Worm (Caenorhabditis elegans) whole organism, mixed stage, embryonic: Measurements from ENCODE around the gene lelo-4.
"Not testable (repeated sequence)": the region's sequence is repeated elsewhere in the genome, so short reads cannot be mapped to it uniquely, and the experiment has no call there.

ENCODE experiments used
- M03D4.4 ChIP-seq: sonication (generic microtip); optimal IDR thresholded peaks from 2 replicates; lab custom pipeline; 2017; ENCODE audit warnings: mild to moderate bottlenecking, missing genetic modification characterization, missing compliant biosample characterization
- bed-3 ChIP-seq: fragments of 200-800 bp; sonication (Bioruptor generic); optimal IDR thresholded peaks from 3 replicates; lab custom pipeline; 2018; ENCODE audit warnings: mild to moderate bottlenecking, missing genetic modification characterization, moderate library complexity, missing compliant biosample characterization
- blmp-1 ChIP-seq: fragments of 150-350 bp; optimal IDR thresholded peaks from 2 replicates; lab custom pipeline; 2014; ENCODE audit warnings: missing biosample characterization, missing genetic modification characterization
- ceh-39 ChIP-seq: fragments of 150-350 bp; optimal IDR thresholded peaks from 2 replicates; lab custom pipeline; 2014; ENCODE audit warnings: missing biosample characterization, missing genetic modification characterization
- ceh-43 ChIP-seq: fragments of 200-800 bp; sonication (Bioruptor generic); optimal IDR thresholded peaks from 2 replicates; lab custom pipeline; 2018; ENCODE audit warnings: mild to moderate bottlenecking, missing genetic modification characterization, moderate library complexity, missing compliant biosample characterization
- ceh-83 ChIP-seq: fragments of 200-800 bp; sonication (Bioruptor generic); optimal IDR thresholded peaks from 2 replicates; lab custom pipeline; 2018; ENCODE audit warnings: mild to moderate bottlenecking, missing genetic modification characterization, missing compliant biosample characterization
- ces-1 ChIP-seq: fragments of 150-350 bp; optimal IDR thresholded peaks from 2 replicates; lab custom pipeline; 2014; ENCODE audit warnings: missing biosample characterization, missing genetic modification reagents, missing genetic modification characterization
- cnd-1 ChIP-seq: fragments of 200-800 bp; sonication (Bioruptor generic); optimal IDR thresholded peaks from 2 replicates; lab custom pipeline; 2018; ENCODE audit warnings: mild to moderate bottlenecking, missing genetic modification characterization, missing compliant biosample characterization
- drap-1 ChIP-seq: fragments of 200-800 bp; sonication (Bioruptor generic); optimal IDR thresholded peaks from 3 replicates; lab custom pipeline; 2018; ENCODE audit warnings: mild to moderate bottlenecking, missing genetic modification characterization, missing compliant biosample characterization
- elt-1 ChIP-seq: sonication (generic microtip); optimal IDR thresholded peaks from 2 replicates; lab custom pipeline; 2017; ENCODE audit warnings: missing genetic modification characterization, mild to moderate bottlenecking, missing compliant biosample characterization, antibody characterized with exemption, moderate library complexity, borderline replicate concordance; ENCODE audit not compliant: insufficient read depth
- elt-3 ChIP-seq: fragments of 150-350 bp; optimal IDR thresholded peaks from 2 replicates; lab custom pipeline; 2014; ENCODE audit warnings: missing biosample characterization, missing genetic modification characterization
- flh-1 ChIP-seq: fragments of 200-800 bp; sonication (Bioruptor generic); optimal IDR thresholded peaks from 2 replicates; lab custom pipeline; 2018; ENCODE audit warnings: mild to moderate bottlenecking, missing genetic modification characterization, moderate library complexity, missing compliant biosample characterization
- ham-2 ChIP-seq: fragments of 200-800 bp; sonication (Bioruptor generic); optimal IDR thresholded peaks from 2 replicates; lab custom pipeline; 2018; ENCODE audit warnings: mild to moderate bottlenecking, missing genetic modification characterization, missing compliant biosample characterization
- hlh-1 ChIP-seq: fragments of 150-350 bp; optimal IDR thresholded peaks from 2 replicates; lab custom pipeline; 2014; ENCODE audit warnings: missing biosample characterization, missing genetic modification reagents, missing genetic modification characterization
- lin-13 ChIP-seq: fragments of 150-350 bp; optimal IDR thresholded peaks from 2 replicates; lab custom pipeline; 2014; ENCODE audit warnings: missing biosample characterization, missing genetic modification characterization
- lin-32 ChIP-seq: fragments of 200-800 bp; sonication (Bioruptor generic); optimal IDR thresholded peaks from 2 replicates; lab custom pipeline; 2018; ENCODE audit warnings: mild to moderate bottlenecking, missing genetic modification characterization, missing compliant biosample characterization
- lsy-2 ChIP-seq: fragments of 150-350 bp; optimal IDR thresholded peaks from 2 replicates; lab custom pipeline; 2014; ENCODE audit warnings: missing biosample characterization, missing genetic modification characterization
- mab-5 ChIP-seq: fragments of 150-350 bp; optimal IDR thresholded peaks from 2 replicates; lab custom pipeline; 2014; ENCODE audit warnings: missing biosample characterization, missing genetic modification characterization
- mep-1 ChIP-seq: fragments of 150-350 bp; optimal IDR thresholded peaks from 2 replicates; lab custom pipeline; 2017; ENCODE audit warnings: missing biosample characterization, missing genetic modification reagents, missing genetic modification characterization, inconsistent platforms
- mls-2 ChIP-seq: sonication (generic microtip); optimal IDR thresholded peaks from 2 replicates; lab custom pipeline; 2016; ENCODE audit warnings: mild to moderate bottlenecking, missing genetic modification characterization, moderate library complexity, missing compliant biosample characterization
- nhr-12 ChIP-seq: fragments of 150-350 bp; optimal IDR thresholded peaks from 2 replicates; lab custom pipeline; 2014; ENCODE audit warnings: missing biosample characterization, missing genetic modification characterization
- nhr-237 ChIP-seq: fragments of 150-350 bp; optimal IDR thresholded peaks from 2 replicates; lab custom pipeline; 2014; ENCODE audit warnings: missing biosample characterization, missing genetic modification characterization
- nhr-28 ChIP-seq: fragments of 150-350 bp; optimal IDR thresholded peaks from 2 replicates; lab custom pipeline; 2014; ENCODE audit warnings: missing biosample characterization, missing genetic modification characterization
- nhr-76 ChIP-seq: sonication (generic microtip); optimal IDR thresholded peaks from 2 replicates; lab custom pipeline; 2017; ENCODE audit warnings: missing biosample characterization, missing genetic modification characterization
- pha-4 ChIP-seq: fragments of 150-350 bp; optimal IDR thresholded peaks from 2 replicates; lab custom pipeline; 2018; ENCODE audit warnings: missing biosample characterization, missing genetic modification reagents, missing genetic modification characterization
- sem-2 ChIP-seq: fragments of 200-800 bp; sonication (Bioruptor generic); optimal IDR thresholded peaks from 2 replicates; lab custom pipeline; 2018; ENCODE audit warnings: mild to moderate bottlenecking, missing genetic modification characterization, missing compliant biosample characterization
- sptf-1 ChIP-seq: sonication (generic microtip); optimal IDR thresholded peaks from 2 replicates; lab custom pipeline; 2017; ENCODE audit warnings: mild to moderate bottlenecking, missing genetic modification characterization, moderate library complexity, missing compliant biosample characterization
- tbx-8 ChIP-seq: fragments of 200-800 bp; sonication (Bioruptor generic); optimal IDR thresholded peaks from 2 replicates; lab custom pipeline; 2018; ENCODE audit warnings: mild to moderate bottlenecking, missing genetic modification characterization, moderate library complexity, missing compliant biosample characterization
- unc-120 ChIP-seq: sonication (generic microtip); optimal IDR thresholded peaks from 2 replicates; lab custom pipeline; 2017; ENCODE audit warnings: missing genetic modification characterization, missing compliant biosample characterization; ENCODE audit not compliant: poor library complexity, severe bottlenecking
- unc-39 ChIP-seq: fragments of 150-350 bp; optimal IDR thresholded peaks from 2 replicates; lab custom pipeline; 2014; ENCODE audit warnings: missing biosample characterization, missing genetic modification characterization
- unc-62 ChIP-seq: fragments of 150-350 bp; optimal IDR thresholded peaks from 2 replicates; lab custom pipeline; 2014; ENCODE audit warnings: missing biosample characterization, missing genetic modification reagents, missing genetic modification characterization
- zip-8 ChIP-seq: fragments of 150-350 bp; optimal IDR thresholded peaks from 2 replicates; lab custom pipeline; 2014; ENCODE audit warnings: missing biosample characterization, missing genetic modification characterization
- ztf-11 ChIP-seq: fragments of 150-350 bp; optimal IDR thresholded peaks from 2 replicates; lab custom pipeline; 2014; ENCODE audit warnings: missing biosample characterization, missing genetic modification characterization

The lelo-4 gene

ce11 chrII:5749733-5750238 is 35.1 kb downstream of the lelo-4 start, which contains the start of gene ifb-2:
Gene ifb-2, plus strand, starts transcription at chrII:5750188.
- TF ChIP-seq bed-3 (no peak), ceh-39 (tag; lab: Kevin White, UChicago) (no peak), unc-62 (GFP tag; lab: Kevin White, UChicago) (no peak), ztf-11 (tag; lab: Kevin White, UChicago) (no peak), drap-1 (no peak), M03D4.4 (no peak), hlh-1 (tag; lab: Kevin White, UChicago) (no peak), pha-4 (tag; lab: Kevin White, UChicago) (no peak), sptf-1 (tag; lab: Kevin White, UChicago) (no peak), elt-3 (no peak), unc-120 (tag; lab: Kevin White, UChicago) (no peak), cnd-1 (tag; lab: Kevin White, UChicago) (no peak), mep-1 (tag; lab: Kevin White, UChicago) (no peak), lin-32 (no peak)

ce11 chrII:5751353-5751752 is 36.6 kb downstream of the lelo-4 start:
- TF ChIP-seq nhr-237 (tag; lab: Kevin White, UChicago): no peak
- no peak for TF ChIP-seq sptf-1 (tag; lab: Kevin White, UChicago)
- no peak for TF ChIP-seq elt-3
- TF ChIP-seq blmp-1 (tag; lab: Kevin White, UChicago): no peak
- TF ChIP-seq elt-1 (tag; lab: Kevin White, UChicago): no peak
- TF ChIP-seq pha-4 (tag; lab: Kevin White, UChicago): no peak
- TF ChIP-seq unc-120 (tag; lab: Kevin White, UChicago): no peak
- TF ChIP-seq unc-62 (GFP tag; lab: Kevin White, UChicago): no peak
- TF ChIP-seq ceh-83 (GFP tag; lab: Kevin White, UChicago): no peak
- TF ChIP-seq, all 35 proteins: peak for 0

DNA sequence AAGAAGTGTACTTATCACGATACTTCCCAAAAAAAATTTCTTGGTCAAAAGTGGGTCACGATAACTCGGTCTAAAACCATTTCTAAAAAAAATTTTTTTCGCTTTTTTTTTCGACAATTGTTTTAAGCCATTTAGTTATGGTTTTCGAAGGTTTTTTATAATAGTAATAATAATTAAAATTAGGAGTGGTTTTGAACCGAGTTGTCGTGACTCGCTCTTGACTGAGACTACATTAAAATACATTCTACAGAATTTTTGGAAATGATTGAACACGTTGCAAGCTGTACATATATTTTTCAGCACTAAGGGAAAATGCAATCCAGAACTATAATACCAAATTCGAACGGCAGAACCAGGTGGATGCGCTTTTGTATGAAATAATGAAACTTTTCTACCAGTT is 39.4 kb downstream of the lelo-4 start, which contains the start of gene F10C1.8:
Gene F10C1.8, plus strand, starts transcription at position 301 of the 400 bp plus-strand sequence.
- TF ChIP-seq tbx-8 (GFP tag; lab: Kevin White, UChicago): no peak
- TF ChIP-seq lin-32: no peak
- no peak for TF ChIP-seq elt-3
- no peak for TF ChIP-seq zip-8 (tag; lab: Kevin White, UChicago)
- TF ChIP-seq unc-120 (tag; lab: Kevin White, UChicago): no peak
- TF ChIP-seq lin-13 (tag; lab: Kevin White, UChicago): no peak
- no peak for TF ChIP-seq ces-1
- no peak for TF ChIP-seq nhr-12
- TF ChIP-seq nhr-237 (tag; lab: Kevin White, UChicago): no peak
- no peak for TF ChIP-seq flh-1
- TF ChIP-seq unc-39 (tag; lab: Kevin White, UChicago): no peak
- no peak for TF ChIP-seq mls-2
- TF ChIP-seq blmp-1 (tag; lab: Kevin White, UChicago): no peak
- TF ChIP-seq sem-2 (GFP tag; lab: Kevin White, UChicago): no peak
- no peak for TF ChIP-seq nhr-28 (tag; lab: Kevin White, UChicago)
- no peak for TF ChIP-seq drap-1
- TF ChIP-seq ceh-43 (GFP tag; lab: Kevin White, UChicago): no peak
- no peak for TF ChIP-seq ceh-83 (GFP tag; lab: Kevin White, UChicago)

DNA sequence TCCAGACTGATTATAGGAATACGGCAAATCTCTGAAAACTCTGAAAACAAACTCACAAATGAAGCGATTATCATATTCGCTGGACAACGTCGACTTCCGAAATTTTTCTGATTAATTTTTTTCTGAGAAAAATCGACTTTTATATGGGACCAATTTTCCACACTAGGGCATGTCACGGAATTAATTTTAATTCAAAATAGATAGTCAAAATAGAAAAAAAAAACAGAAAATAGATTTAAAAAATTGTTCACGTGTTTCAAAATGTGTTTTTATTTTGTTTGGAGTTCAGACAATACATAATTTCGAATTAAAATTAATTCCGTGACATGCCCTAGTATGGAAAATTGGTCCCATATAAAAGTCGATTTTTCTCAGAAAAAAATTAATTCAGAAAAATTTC is 42.9 kb downstream of the lelo-4 start, which contains the start of the genes F10C1.3 and F10C1.23:
Gene F10C1.3, minus strand, starts transcription at position 101 of the 400 bp plus-strand sequence.
Gene F10C1.23, plus strand, starts transcription at position 385 of the 400 bp plus-strand sequence.
- not testable (repeated sequence) for TF ChIP-seq lsy-2 (tag; lab: Kevin White, UChicago); ham-2 (GFP tag; lab: Kevin White, UChicago); mls-2

DNA sequence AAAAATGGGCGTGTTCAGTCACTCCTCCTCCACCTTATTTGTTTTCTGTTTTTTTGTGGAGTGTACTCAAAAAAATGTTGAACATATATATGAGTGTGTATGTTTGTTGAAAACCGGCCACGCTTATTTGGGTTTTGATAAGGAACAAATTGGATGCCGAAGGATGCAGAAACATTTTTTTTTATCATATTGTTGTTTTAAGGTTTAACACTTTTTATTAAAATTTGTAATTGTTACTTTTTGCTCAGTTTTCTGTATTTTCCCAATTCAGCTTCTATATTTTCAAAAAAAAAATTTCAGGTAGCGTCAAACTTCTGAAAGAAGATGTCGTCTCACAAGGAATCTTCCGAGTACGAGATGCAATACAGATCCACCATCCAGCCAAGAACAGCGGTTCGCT is 50.6 kb downstream of the lelo-4 start, which contains the start of gene ifb-1:
Gene ifb-1, plus strand, starts transcription at position 301 of the 400 bp plus-strand sequence.
- TF ChIP-seq nhr-28 (tag; lab: Kevin White, UChicago) (no peak), pha-4 (tag; lab: Kevin White, UChicago) (no peak), lsy-2 (tag; lab: Kevin White, UChicago) (no peak), nhr-76 (tag; lab: Kevin White, UChicago) (no peak), mls-2 (no peak), nhr-237 (tag; lab: Kevin White, UChicago) (no peak), unc-39 (tag; lab: Kevin White, UChicago) (no peak), mab-5 (no peak), hlh-1 (tag; lab: Kevin White, UChicago) (no peak), unc-62 (GFP tag; lab: Kevin White, UChicago) (no peak), flh-1 (no peak), elt-1 (tag; lab: Kevin White, UChicago) (no peak), ceh-39 (tag; lab: Kevin White, UChicago) (no peak), unc-120 (tag; lab: Kevin White, UChicago) (no peak)
